Fruit fly (Drosophila melanogaster) whole organism, embryonic: Measurements from ENCODE around the gene park.

ENCODE experiments used
- Aef1 ChIP-seq: fragments of 200-800 bp; sonication (Bioruptor generic); IDR thresholded peaks from 3 replicates; pipeline ENCODE4 v1.3.6; 2022; ENCODE audit warnings: missing biosample characterization, missing genetic modification characterization
- C15 ChIP-seq: fragments of 200-800 bp; sonication (Bioruptor generic); IDR thresholded peaks from 3 replicates; pipeline ENCODE4 v1.3.6; 2022; ENCODE audit warnings: missing biosample characterization, missing genetic modification characterization
- CG1233 ChIP-seq: fragments of 200-800 bp; sonication (Bioruptor generic); optimal IDR thresholded peaks from 4 replicates; lab custom pipeline; 2018; ENCODE audit warnings: missing biosample characterization, mild to moderate bottlenecking, missing genetic modification characterization
- CG12769 ChIP-seq: fragments of 200-800 bp; sonication (Bioruptor generic); optimal IDR thresholded peaks from 2 replicates; lab custom pipeline; 2019; ENCODE audit warnings: missing biosample characterization, mild to moderate bottlenecking, missing genetic modification characterization, moderate library complexity
- CG14441 ChIP-seq: fragments of 200-800 bp; sonication (Bioruptor generic); IDR thresholded peaks from 2 replicates; pipeline ENCODE4 v1.3.6; 2022; ENCODE audit warnings: missing biosample characterization, missing genetic modification characterization
- CG17612 ChIP-seq: fragments of 200-800 bp; sonication (Bioruptor generic); IDR thresholded peaks from 2 replicates; pipeline ENCODE4 v1.3.6; 2022; ENCODE audit warnings: missing biosample characterization, missing genetic modification characterization
- CG18599 ChIP-seq: fragments of 200-800 bp; sonication (Bioruptor generic); optimal IDR thresholded peaks from 3 replicates; lab custom pipeline; 2017; ENCODE audit warnings: missing biosample characterization, missing genetic modification characterization, mild to moderate bottlenecking, moderate library complexity, missing genetic modification reagents
- CG18764 ChIP-seq: fragments of 200-800 bp; sonication (Bioruptor generic); optimal IDR thresholded peaks from 3 replicates; lab custom pipeline; 2016; ENCODE audit warnings: missing biosample characterization, missing genetic modification characterization
- CG2199 ChIP-seq: fragments of 200-800 bp; sonication (Bioruptor generic); IDR thresholded peaks from 3 replicates; pipeline ENCODE4 v1.3.6; 2022; ENCODE audit warnings: missing biosample characterization, missing genetic modification characterization
- CG3065 ChIP-seq: fragments of 200-800 bp; sonication (Bioruptor generic); optimal IDR thresholded peaks from 2 replicates; lab custom pipeline; 2016; ENCODE audit warnings: missing biosample characterization, missing genetic modification characterization
- CG31365 ChIP-seq: fragments of 200-800 bp; sonication (Bioruptor generic); optimal IDR thresholded peaks from 2 replicates; lab custom pipeline; 2018; ENCODE audit warnings: missing biosample characterization, mild to moderate bottlenecking, missing genetic modification characterization
- CG32772 ChIP-seq: fragments of 200-800 bp; sonication (Bioruptor generic); IDR thresholded peaks from 2 replicates; pipeline ENCODE4 v1.3.6; 2022; ENCODE audit warnings: missing biosample characterization, missing genetic modification characterization
- CG3281 ChIP-seq: fragments of 200-800 bp; sonication (Bioruptor generic); optimal IDR thresholded peaks from 3 replicates; lab custom pipeline; 2017; ENCODE audit warnings: missing biosample characterization, mild to moderate bottlenecking, missing genetic modification characterization
- CG4328 ChIP-seq: fragments of 200-800 bp; sonication (Bioruptor generic); optimal IDR thresholded peaks from 3 replicates; lab custom pipeline; 2017; ENCODE audit warnings: missing biosample characterization, missing genetic modification reagents, missing genetic modification characterization
- CG6683 ChIP-seq: fragments of 200-800 bp; sonication (Bioruptor generic); optimal IDR thresholded peaks from 2 replicates; lab custom pipeline; 2017; ENCODE audit warnings: missing biosample characterization, mild to moderate bottlenecking, missing genetic modification characterization, missing genetic modification reagents
- CG6765 ChIP-seq: fragments of 200-800 bp; sonication (Bioruptor generic); optimal IDR thresholded peaks from 3 replicates; lab custom pipeline; 2017; ENCODE audit warnings: missing biosample characterization, mild to moderate bottlenecking, missing genetic modification characterization
- CG7556 ChIP-seq: fragments of 200-800 bp; sonication (Bioruptor generic); optimal IDR thresholded peaks from 2 replicates; lab custom pipeline; 2017; ENCODE audit warnings: missing biosample characterization, mild to moderate bottlenecking, missing genetic modification characterization
- CTCF ChIP-seq: fragments of 200-800 bp; sonication (Bioruptor generic); optimal IDR thresholded peaks from 2 replicates; lab custom pipeline; 2017; ENCODE audit warnings: missing biosample characterization, mild to moderate bottlenecking, missing genetic modification characterization, moderate library complexity
- E2f1 ChIP-seq: fragments of 200-800 bp; sonication (Bioruptor generic); IDR thresholded peaks from 2 replicates; pipeline ENCODE4 v1.3.6; 2022; ENCODE audit warnings: missing biosample characterization, missing genetic modification characterization
- Ets65A ChIP-seq: fragments of 200-800 bp; sonication (Bioruptor generic); peaks from one replicate; lab custom pipeline; 2016; ENCODE audit warnings: missing biosample characterization, missing genetic modification characterization
- H2.0 ChIP-seq: fragments of 200-800 bp; sonication (Bioruptor generic); IDR thresholded peaks from 2 replicates; pipeline ENCODE4 v1.3.6; 2022; ENCODE audit warnings: missing biosample characterization, missing genetic modification characterization
- Hey ChIP-seq: fragments of 200-800 bp; sonication (Bioruptor generic); optimal IDR thresholded peaks from 3 replicates; lab custom pipeline; 2018; ENCODE audit warnings: missing biosample characterization, mild to moderate bottlenecking, missing genetic modification characterization
- Mes4 ChIP-seq: fragments of 200-800 bp; sonication (Bioruptor generic); optimal IDR thresholded peaks from 2 replicates; lab custom pipeline; 2016; ENCODE audit warnings: missing biosample characterization, missing genetic modification characterization
- Pdp1 ChIP-seq, 2 experiments: fragments of 200-800 bp; sonication (Bioruptor generic); optimal IDR thresholded peaks; 3 replicates each; lab custom pipeline; 2016; ENCODE audit warnings: missing biosample characterization in 2 of 2, missing genetic modification characterization in 2 of 2, mild to moderate bottlenecking in 1 of 2, moderate library complexity in 1 of 2
- Sox102F ChIP-seq: fragments of 200-800 bp; sonication (Bioruptor generic); optimal IDR thresholded peaks from 2 replicates; lab custom pipeline; 2018; ENCODE audit warnings: missing biosample characterization, mild to moderate bottlenecking, missing genetic modification characterization, moderate library complexity
- Spps ChIP-seq: fragments of 200-800 bp; sonication (Bioruptor generic); optimal IDR thresholded peaks from 2 replicates; lab custom pipeline; 2018; ENCODE audit warnings: missing biosample characterization, mild to moderate bottlenecking, missing genetic modification characterization
- Xrp1 ChIP-seq: fragments of 200-800 bp; sonication (Bioruptor generic); IDR thresholded peaks from 2 replicates; pipeline ENCODE4 v1.3.6; 2022; ENCODE audit warnings: missing biosample characterization, missing genetic modification characterization
- aop ChIP-seq: fragments of 200-800 bp; sonication (Bioruptor generic); IDR thresholded peaks from 2 replicates; pipeline ENCODE4 v1.3.6; 2022; ENCODE audit warnings: missing biosample characterization, missing genetic modification characterization
- ap ChIP-seq: fragments of 200-800 bp; sonication (Bioruptor generic); IDR thresholded peaks from 2 replicates; pipeline ENCODE4 v1.3.6; 2022; ENCODE audit warnings: missing biosample characterization, missing genetic modification characterization
- ato ChIP-seq: fragments of 200-800 bp; sonication (Bioruptor generic); IDR thresholded peaks from 2 replicates; pipeline ENCODE4 v1.3.6; 2022; ENCODE audit warnings: missing biosample characterization, missing genetic modification characterization; ENCODE audit not compliant: partially characterized antibody
- chif ChIP-seq, 2 experiments: fragments of 200-800 bp; sonication (Bioruptor generic); optimal IDR thresholded peaks; 3 replicates each; lab custom pipeline; 2016; ENCODE audit warnings: missing biosample characterization in 2 of 2, missing genetic modification characterization in 2 of 2
- chm ChIP-seq: fragments of 200-800 bp; sonication (Bioruptor generic); IDR thresholded peaks from 2 replicates; pipeline ENCODE4 v1.3.6; 2022; ENCODE audit warnings: missing biosample characterization, missing genetic modification characterization
- corto ChIP-seq: fragments of 200-800 bp; sonication (Bioruptor generic); optimal IDR thresholded peaks from 2 replicates; lab custom pipeline; 2016; ENCODE audit warnings: missing biosample characterization, mild to moderate bottlenecking, missing genetic modification characterization, moderate library complexity
- dmrt11E ChIP-seq: fragments of 200-800 bp; sonication (Bioruptor generic); optimal IDR thresholded peaks from 3 replicates; lab custom pipeline; 2018; ENCODE audit warnings: missing biosample characterization, mild to moderate bottlenecking, missing genetic modification characterization, moderate library complexity
- fd3F ChIP-seq: fragments of 200-800 bp; sonication (Bioruptor generic); optimal IDR thresholded peaks from 2 replicates; lab custom pipeline; 2018; ENCODE audit warnings: missing biosample characterization, mild to moderate bottlenecking, missing genetic modification characterization, moderate library complexity
- ftz-f1 ChIP-seq: fragments of 200-800 bp; sonication (Bioruptor generic); optimal IDR thresholded peaks from 2 replicates; lab custom pipeline; 2016; ENCODE audit warnings: missing biosample characterization, missing genetic modification characterization
- hkb ChIP-seq, 2 experiments: fragments of 200-800 bp in 1 of 2; fragments of >200 bp in 1 of 2; sonication (Bioruptor generic) in 1 of 2; IDR thresholded peaks in 1 of 2; optimal IDR thresholded peaks in 1 of 2; 2 replicates each; pipeline versions ENCODE4 v1.3.6 to Lab custom; 2017 to 2022; ENCODE audit warnings: missing biosample characterization in 1 of 2, missing genetic modification characterization in 1 of 2
- luna ChIP-seq: fragments of 200-800 bp; sonication (Bioruptor generic); optimal IDR thresholded peaks from 2 replicates; lab custom pipeline; 2016; ENCODE audit warnings: missing biosample characterization, missing genetic modification characterization
- nerfin-2 ChIP-seq: fragments of 200-800 bp; sonication (Bioruptor generic); IDR thresholded peaks from 2 replicates; pipeline ENCODE4 v1.3.6; 2022; ENCODE audit warnings: missing biosample characterization, missing genetic modification characterization; ENCODE audit not compliant: partially characterized antibody
- nmo ChIP-seq: fragments of 200-800 bp; sonication (Bioruptor generic); optimal IDR thresholded peaks from 2 replicates; lab custom pipeline; 2018; ENCODE audit warnings: missing biosample characterization, mild to moderate bottlenecking, missing genetic modification characterization, moderate library complexity
- nom ChIP-seq: fragments of 200-800 bp; sonication (Bioruptor generic); optimal IDR thresholded peaks from 2 replicates; lab custom pipeline; 2017; ENCODE audit warnings: missing biosample characterization, missing genetic modification characterization, mild to moderate bottlenecking, moderate library complexity, missing genetic modification reagents
- pb ChIP-seq: fragments of 200-800 bp; sonication (Bioruptor generic); optimal IDR thresholded peaks from 3 replicates; lab custom pipeline; 2016; ENCODE audit warnings: missing biosample characterization, missing genetic modification characterization
- pum ChIP-seq: fragments of 200-800 bp; sonication (Bioruptor generic); optimal IDR thresholded peaks from 2 replicates; lab custom pipeline; 2016; ENCODE audit warnings: missing biosample characterization, missing genetic modification characterization
- row ChIP-seq: fragments of 200-800 bp; sonication (Bioruptor generic); IDR thresholded peaks from 3 replicates; pipeline ENCODE4 v1.3.6; 2022; ENCODE audit warnings: missing biosample characterization, missing genetic modification characterization
- salm ChIP-seq: fragments of 200-800 bp; sonication (Bioruptor generic); optimal IDR thresholded peaks from 2 replicates; lab custom pipeline; 2018; ENCODE audit warnings: missing biosample characterization, mild to moderate bottlenecking, missing genetic modification characterization
- sens ChIP-seq: fragments of 200-800 bp; sonication (Bioruptor generic); peaks from one replicate; lab custom pipeline; 2016; ENCODE audit warnings: missing biosample characterization, missing genetic modification characterization
- seq ChIP-seq: fragments of 200-800 bp; sonication (Bioruptor generic); IDR thresholded peaks from 2 replicates; pipeline ENCODE4 v1.3.6; 2022; ENCODE audit warnings: missing biosample characterization, missing genetic modification characterization
- twi ChIP-seq: fragments of 200-800 bp; optimal IDR thresholded peaks from 2 replicates; lab custom pipeline; 2019; ENCODE audit warnings: missing biosample characterization, mild to moderate bottlenecking, missing genetic modification characterization, moderate library complexity
- unc-4 ChIP-seq: fragments of 200-800 bp; sonication (Bioruptor generic); IDR thresholded peaks from 2 replicates; pipeline ENCODE4 v1.3.6; 2022; ENCODE audit warnings: missing biosample characterization, missing genetic modification characterization; ENCODE audit not compliant: partially characterized antibody
- wor ChIP-seq: fragments of 200-800 bp; sonication (Bioruptor generic); IDR thresholded peaks from 2 replicates; pipeline ENCODE4 v1.3.6; 2022; ENCODE audit warnings: missing biosample characterization, missing genetic modification characterization

park gene

dm6 chr3L:21201246-21201896 lies 4.7 kb upstream of the park start (continued):
- no peak for TF ChIP-seq aop (GFP tag; lab: Robert Waterston, UW)
- TF ChIP-seq CG31365 (tag; lab: Kevin White, UChicago): no peak
- peak in 1 of 2 experiments; percentile 32 for TF ChIP-seq Pdp1 (GFP tag; optimal IDR thresholded peaks at IDR 0.05; lab: Kevin White, UChicago)
- no peak for TF ChIP-seq dmrt11E
- TF ChIP-seq CG17612 (GFP tag; lab: Robert Waterston, UW): no peak
- no peak for TF ChIP-seq Aef1 (GFP tag; lab: Robert Waterston, UW)
- TF ChIP-seq twi (tag; lab: Kevin White, UChicago): no peak
- TF ChIP-seq ato (GFP tag; lab: Robert Waterston, UW): no peak
- TF ChIP-seq nmo (GFP tag; lab: Kevin White, UChicago): no peak
- TF ChIP-seq pb (GFP tag; lab: Kevin White, UChicago): no peak
- TF ChIP-seq chm: no peak
- no peak for TF ChIP-seq H2.0 (GFP tag; lab: Robert Waterston, UW)
- 0 out of 3 replicates have a peak, but pooled peaks have one; percentile 22 for TF ChIP-seq C15 (GFP tag; lab: Robert Waterston, UW)
- TF ChIP-seq CG12769: peak; percentile 39
- no peak for TF ChIP-seq CG6683 (GFP tag; lab: Kevin White, UChicago)
- peak; percentile 24; the same call in 1 of the 3 replicates for TF ChIP-seq row (GFP tag; lab: Robert Waterston, UW)
- TF ChIP-seq sens (GFP tag; lab: Kevin White, UChicago): no peak
- no peak for TF ChIP-seq Spps (tag; lab: Kevin White, UChicago)
- no peak for TF ChIP-seq E2f1 (GFP tag; lab: Robert Waterston, UW)
- no peak for TF ChIP-seq Mes4 (GFP tag; lab: Kevin White, UChicago)
- no peak for TF ChIP-seq salm (tag; lab: Kevin White, UChicago)
- no peak for TF ChIP-seq CG6765 (GFP tag; lab: Kevin White, UChicago)
- TF ChIP-seq Sox102F (GFP tag; lab: Kevin White, UChicago): no peak
- TF ChIP-seq seq: no peak
- no peak for TF ChIP-seq ftz-f1 (GFP tag; lab: Kevin White, UChicago)
- peak; percentile 18; the same call in 1 of the 2 replicates for TF ChIP-seq Xrp1 (GFP tag; lab: Robert Waterston, UW)
- peak; percentile 19 for TF ChIP-seq CG3281 (GFP tag; lab: Kevin White, UChicago)
- TF ChIP-seq CG18764 (GFP tag; lab: Kevin White, UChicago): no peak
- TF ChIP-seq Hey: no peak
- 0 out of 3 replicates have a peak, but pooled peaks have one; percentile 15 for TF ChIP-seq CG2199
- no peak for TF ChIP-seq nerfin-2 (GFP tag; lab: Robert Waterston, UW)
- TF ChIP-seq ap: no peak
- TF ChIP-seq nom: no peak
- no peak for TF ChIP-seq CG18599
- TF ChIP-seq Ets65A (GFP tag; lab: Kevin White, UChicago): peak; percentile 22
- no peak for TF ChIP-seq corto
- no peak for TF ChIP-seq unc-4 (GFP tag; lab: Robert Waterston, UW)
- TF ChIP-seq CG4328 (GFP tag; lab: Kevin White, UChicago): no peak
- no peak for TF ChIP-seq wor (GFP tag; lab: Robert Waterston, UW)
- no peak for TF ChIP-seq hkb (optimal IDR thresholded peaks at IDR 0.05; lab: Kevin White, UChicago)
- TF ChIP-seq hkb (GFP tag; IDR thresholded peaks at IDR 0.05; lab: Robert Waterston, UW): no peak
- TF ChIP-seq fd3F (GFP tag; lab: Kevin White, UChicago): peak; percentile 5
- no peak for TF ChIP-seq CG32772 (GFP tag; lab: Robert Waterston, UW)
- TF ChIP-seq CG3065: no peak
- TF ChIP-seq CG14441 (GFP tag; lab: Robert Waterston, UW): 0 out of 2 replicates have a peak, but pooled peaks have one; percentile 20
- TF ChIP-seq CG7556: no peak
- TF ChIP-seq chif (GFP tag; optimal IDR thresholded peaks at IDR 0.05; lab: Kevin White, UChicago): no peak
- TF ChIP-seq luna: no peak
- no peak for TF ChIP-seq pum (GFP tag; lab: Kevin White, UChicago)
- TF ChIP-seq CTCF: no peak
- TF ChIP-seq CG1233 (GFP tag; lab: Kevin White, UChicago): peak; percentile 2
